Worm (Caenorhabditis elegans) whole organism, L4/young adult: ENCODE data around the gene cest-10.

Source experiments
- W03F9.2 ChIP-seq: fragments of 150-350 bp; optimal IDR thresholded peaks from 2 replicates; lab custom pipeline; 2014; ENCODE audit warnings: missing biosample characterization, missing genetic modification characterization
- him-1 ChIP-seq: sonication (generic microtip); optimal IDR thresholded peaks from 2 replicates; lab custom pipeline; 2016; ENCODE audit warnings: missing genotype, missing genetic modification reagents, missing genetic modification characterization, missing compliant biosample characterization

ce11 chrIV:7171222-7171621, 9.1 kb upstream of the cest-10 start, which contains the start of gene str-220:
- TF ChIP-seq W03F9.2 (tag; lab: Kevin White, UChicago) = no peak
- TF ChIP-seq him-1 = no peak
